Fruit fly (Drosophila melanogaster): ENCODE measurements around the gene CG32809.

DNA sequence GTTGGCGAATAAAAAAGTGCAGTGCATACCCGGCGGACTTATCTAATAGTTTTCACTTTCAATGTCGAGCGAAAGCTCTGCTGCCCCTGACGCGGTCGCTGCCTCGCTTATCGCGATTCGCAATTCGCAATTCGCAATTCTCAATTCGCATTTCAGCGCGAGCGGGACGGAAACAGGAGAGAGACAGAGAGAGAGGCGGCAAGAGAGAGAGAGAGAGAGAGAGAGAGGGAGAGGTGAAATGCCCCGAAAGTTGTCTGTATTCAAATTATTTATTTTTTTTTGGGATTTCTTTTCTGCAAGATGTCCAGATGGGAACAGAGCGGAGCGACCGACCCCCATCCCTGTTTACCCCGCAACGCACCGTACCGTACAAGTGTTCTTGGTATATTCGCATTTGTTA lies 69.4 kb downstream of the CG32809 start:
- no peak for TF ChIP-seq Mio (GFP tag; optimal IDR thresholded peaks at IDR 0.05)
- no peak for TF ChIP-seq pan (optimal IDR thresholded peaks at IDR 0.05)
- TF ChIP-seq Abd-B (GFP tag; optimal IDR thresholded peaks at IDR 0.05), result no peak
- TF ChIP-seq h (GFP tag; optimal IDR thresholded peaks at IDR 0.05), result no peak
- no peak for TF ChIP-seq br (GFP tag; optimal IDR thresholded peaks at IDR 0.05)
- TF ChIP-seq Dif (GFP tag; optimal IDR thresholded peaks at IDR 0.05; ENCODE audit: partially characterized antibody), result peak; percentile 67
- TF ChIP-seq psq (GFP tag; optimal IDR thresholded peaks at IDR 0.05), result peak; percentile 61
- no peak for TF ChIP-seq OdsH (GFP tag; optimal IDR thresholded peaks at IDR 0.05)
- TF ChIP-seq brk (GFP tag; optimal IDR thresholded peaks at IDR 0.05), result peak; percentile 1
- no peak for TF ChIP-seq lola (GFP tag; optimal IDR thresholded peaks at IDR 0.05)
- peak in 1 of 2 experiments; percentile 27 for TF ChIP-seq foxo (GFP tag; optimal IDR thresholded peaks at IDR 0.05)
- no peak for TF ChIP-seq usp (GFP tag; optimal IDR thresholded peaks at IDR 0.05)

All from whole organism, wandering third instar larva.